Fruit fly (Drosophila melanogaster) whole organism, embryonic: ENCODE measurements around the gene UbcE2H.

Experiments used
- Asciz ChIP-seq: fragments of 200-800 bp; sonication (Bioruptor generic); optimal IDR thresholded peaks from 2 replicates; lab custom pipeline; 2017; ENCODE audit warnings: missing biosample characterization, mild to moderate bottlenecking, missing genetic modification characterization, missing genetic modification reagents
- Blimp-1 ChIP-seq: fragments of 200-800 bp; sonication (Bioruptor generic); optimal IDR thresholded peaks from 3 replicates; lab custom pipeline; 2018; ENCODE audit warnings: missing biosample characterization, missing genetic modification characterization, mild to moderate bottlenecking, moderate library complexity, missing genetic modification reagents
- CG10321 ChIP-seq: fragments of 200-800 bp; sonication (Bioruptor generic); IDR thresholded peaks from 2 replicates; pipeline ENCODE4 v1.3.6; 2022; ENCODE audit warnings: missing biosample characterization, missing genetic modification characterization
- CG11085 ChIP-seq: fragments of 200-800 bp; sonication (Bioruptor generic); IDR thresholded peaks from 2 replicates; pipeline ENCODE4 v1.3.6; 2022; ENCODE audit warnings: missing biosample characterization, missing genetic modification characterization
- CG11696 ChIP-seq: fragments of 200-800 bp; sonication (Bioruptor generic); IDR thresholded peaks from 2 replicates; pipeline ENCODE4 v1.3.6; 2022; ENCODE audit warnings: missing biosample characterization, missing genetic modification characterization
- CG12236 ChIP-seq: fragments of 200-800 bp; sonication (Bioruptor generic); optimal IDR thresholded peaks from 2 replicates; lab custom pipeline; 2016; ENCODE audit warnings: missing biosample characterization, missing genetic modification characterization
- CG14014 ChIP-seq: fragments of 200-800 bp; sonication (Bioruptor generic); IDR thresholded peaks from 2 replicates; pipeline ENCODE4 v1.3.6; 2022; ENCODE audit warnings: missing biosample characterization, missing genetic modification characterization
- CG14860 ChIP-seq: fragments of 200-800 bp; sonication (Bioruptor generic); IDR thresholded peaks from 3 replicates; pipeline ENCODE4 v1.3.6; 2022; ENCODE audit warnings: missing biosample characterization, missing genetic modification characterization; ENCODE audit not compliant: partially characterized antibody
- CG17912 ChIP-seq: fragments of 200-800 bp; sonication (Bioruptor generic); optimal IDR thresholded peaks from 2 replicates; lab custom pipeline; 2018; ENCODE audit warnings: missing biosample characterization, mild to moderate bottlenecking, missing genetic modification characterization
- CG1792 ChIP-seq: fragments of 200-800 bp; sonication (Bioruptor generic); optimal IDR thresholded peaks from 2 replicates; lab custom pipeline; 2016; ENCODE audit warnings: missing biosample characterization, missing genetic modification characterization
- CG18262 ChIP-seq: fragments of 200-800 bp; optimal IDR thresholded peaks from 3 replicates; lab custom pipeline; 2019; ENCODE audit warnings: missing biosample characterization, mild to moderate bottlenecking, missing genetic modification characterization, moderate library complexity
- CG1832 ChIP-seq: fragments of 200-800 bp; sonication (Bioruptor generic); optimal IDR thresholded peaks from 2 replicates; lab custom pipeline; 2017; ENCODE audit warnings: missing biosample characterization, mild to moderate bottlenecking, missing genetic modification characterization, inconsistent platforms
- CG2116 ChIP-seq: fragments of 200-800 bp; sonication (Bioruptor generic); optimal IDR thresholded peaks from 3 replicates; lab custom pipeline; 2018; ENCODE audit warnings: missing biosample characterization, mild to moderate bottlenecking, missing genetic modification characterization
- CG30403 ChIP-seq: fragments of 200-800 bp; sonication (Bioruptor generic); optimal IDR thresholded peaks from 3 replicates; lab custom pipeline; 2016; ENCODE audit warnings: missing biosample characterization, missing genetic modification characterization
- CG31365 ChIP-seq: fragments of 200-800 bp; sonication (Bioruptor generic); optimal IDR thresholded peaks from 2 replicates; lab custom pipeline; 2018; ENCODE audit warnings: missing biosample characterization, mild to moderate bottlenecking, missing genetic modification characterization
- CG3407 ChIP-seq: fragments of 200-800 bp; sonication (Bioruptor generic); optimal IDR thresholded peaks from 2 replicates; lab custom pipeline; 2018; ENCODE audit warnings: missing biosample characterization, mild to moderate bottlenecking, missing genetic modification characterization
- CG3995 ChIP-seq: fragments of 200-800 bp; sonication (Bioruptor generic); optimal IDR thresholded peaks from 3 replicates; lab custom pipeline; 2016; ENCODE audit warnings: missing biosample characterization, missing genetic modification characterization
- CG5953 ChIP-seq: fragments of 200-800 bp; sonication (Bioruptor generic); IDR thresholded peaks from 2 replicates; pipeline ENCODE4 v1.3.6; 2022; ENCODE audit warnings: missing biosample characterization, missing genetic modification characterization
- CG6854 ChIP-seq: fragments of 200-800 bp; sonication (Bioruptor generic); optimal IDR thresholded peaks from 3 replicates; lab custom pipeline; 2017; ENCODE audit warnings: missing biosample characterization, mild to moderate bottlenecking, missing genetic modification characterization
- CG7556 ChIP-seq: fragments of 200-800 bp; sonication (Bioruptor generic); optimal IDR thresholded peaks from 2 replicates; lab custom pipeline; 2017; ENCODE audit warnings: missing biosample characterization, mild to moderate bottlenecking, missing genetic modification characterization
- CG7928 ChIP-seq: fragments of 200-800 bp; sonication (Bioruptor generic); optimal IDR thresholded peaks from 2 replicates; lab custom pipeline; 2017; ENCODE audit warnings: missing biosample characterization, mild to moderate bottlenecking, missing genetic modification characterization
- CG8089 ChIP-seq: fragments of 200-800 bp; sonication (Bioruptor generic); optimal IDR thresholded peaks from 3 replicates; lab custom pipeline; 2016; ENCODE audit warnings: missing biosample characterization, missing genetic modification characterization
- CG8281 ChIP-seq: fragments of 200-800 bp; sonication (Bioruptor generic); optimal IDR thresholded peaks from 2 replicates; lab custom pipeline; 2018; ENCODE audit warnings: missing biosample characterization, mild to moderate bottlenecking, missing genetic modification characterization, moderate library complexity
- CG9932 ChIP-seq: fragments of 200-800 bp; sonication (Bioruptor generic); IDR thresholded peaks from 2 replicates; pipeline ENCODE4 v1.3.6; 2022; ENCODE audit warnings: missing biosample characterization, missing genetic modification characterization
- Camta ChIP-seq: fragments of 200-800 bp; sonication (Bioruptor generic); optimal IDR thresholded peaks from 2 replicates; lab custom pipeline; 2016; ENCODE audit warnings: missing biosample characterization, missing genetic modification characterization
- D19B ChIP-seq: fragments of 200-800 bp; sonication (Bioruptor generic); optimal IDR thresholded peaks from 2 replicates; lab custom pipeline; 2017; ENCODE audit warnings: missing biosample characterization, mild to moderate bottlenecking, missing genetic modification characterization
- Deaf1 ChIP-seq: fragments of 200-800 bp; optimal IDR thresholded peaks from 3 replicates; lab custom pipeline; 2019; ENCODE audit warnings: missing biosample characterization, mild to moderate bottlenecking, missing genetic modification characterization, moderate library complexity
- Dek ChIP-seq: fragments of 200-800 bp; sonication (Bioruptor generic); optimal IDR thresholded peaks from 3 replicates; lab custom pipeline; 2019; ENCODE audit warnings: missing biosample characterization, mild to moderate bottlenecking, missing genetic modification characterization, moderate library complexity
- Eip74EF ChIP-seq, 2 experiments: fragments of 200-800 bp in 1 of 2; fragments of >200 bp in 1 of 2; sonication (Bioruptor generic) in 1 of 2; optimal IDR thresholded peaks; 2 replicates each; lab custom pipeline; 2017 to 2019; ENCODE audit warnings: missing biosample characterization in 2 of 2, missing genetic modification characterization in 2 of 2, mild to moderate bottlenecking in 1 of 2, moderate library complexity in 1 of 2
- Ets97D ChIP-seq: fragments of 200-800 bp; sonication (Bioruptor generic); optimal IDR thresholded peaks from 3 replicates; lab custom pipeline; 2016; ENCODE audit warnings: missing biosample characterization, missing genetic modification characterization
- HHEX ChIP-seq: fragments of 200-800 bp; sonication (Bioruptor generic); optimal IDR thresholded peaks from 3 replicates; lab custom pipeline; 2017; ENCODE audit warnings: missing biosample characterization, mild to moderate bottlenecking, missing genetic modification characterization, missing genetic modification reagents
- Hand ChIP-seq: fragments of 200-800 bp; sonication (Bioruptor generic); optimal IDR thresholded peaks from 2 replicates; lab custom pipeline; 2017; ENCODE audit warnings: mild to moderate bottlenecking, missing biosample characterization, missing genetic modification reagents, missing genetic modification characterization
- Mrtf ChIP-seq: fragments of 200-800 bp; sonication (Bioruptor generic); IDR thresholded peaks from 3 replicates; pipeline ENCODE4 v1.3.6; 2022; ENCODE audit warnings: missing biosample characterization, missing genetic modification characterization
- Rx ChIP-seq: fragments of 200-800 bp; sonication (Bioruptor generic); IDR thresholded peaks from 2 replicates; pipeline ENCODE4 v1.3.6; 2022; ENCODE audit warnings: missing biosample characterization, missing genetic modification characterization
- crp ChIP-seq, 2 experiments: fragments of 200-800 bp; sonication (Bioruptor generic); optimal IDR thresholded peaks; 2 replicates in 1 of 2; 3 replicates in 1 of 2; lab custom pipeline; 2017; ENCODE audit warnings: missing biosample characterization in 2 of 2, missing genetic modification characterization in 2 of 2, mild to moderate bottlenecking in 1 of 2, moderate library complexity in 1 of 2
- grau ChIP-seq: fragments of 200-800 bp; optimal IDR thresholded peaks from 3 replicates; lab custom pipeline; 2019; ENCODE audit warnings: missing biosample characterization, mild to moderate bottlenecking, missing genetic modification characterization, moderate library complexity
- hkb ChIP-seq, 2 experiments: fragments of 200-800 bp in 1 of 2; fragments of >200 bp in 1 of 2; sonication (Bioruptor generic) in 1 of 2; IDR thresholded peaks in 1 of 2; optimal IDR thresholded peaks in 1 of 2; 2 replicates each; pipeline versions ENCODE4 v1.3.6 to Lab custom; 2017 to 2022; ENCODE audit warnings: missing biosample characterization in 1 of 2, missing genetic modification characterization in 1 of 2
- kay ChIP-seq: fragments of 200-800 bp; sonication (Bioruptor generic); optimal IDR thresholded peaks from 2 replicates; lab custom pipeline; 2016; ENCODE audit warnings: missing biosample characterization, missing genetic modification characterization
- lola ChIP-seq, 3 experiments: fragments of >200 bp in 2 of 3; fragments of 200-800 bp in 1 of 3; sonication (Bioruptor generic) in 1 of 3; optimal IDR thresholded peaks; 2 replicates each; lab custom pipeline; 2017 to 2019; ENCODE audit warnings: missing biosample characterization in 3 of 3, missing genetic modification characterization in 3 of 3, mild to moderate bottlenecking in 1 of 3, moderate library complexity in 1 of 3
- nmo ChIP-seq: fragments of 200-800 bp; sonication (Bioruptor generic); optimal IDR thresholded peaks from 2 replicates; lab custom pipeline; 2018; ENCODE audit warnings: missing biosample characterization, mild to moderate bottlenecking, missing genetic modification characterization, moderate library complexity
- nom ChIP-seq: fragments of 200-800 bp; sonication (Bioruptor generic); optimal IDR thresholded peaks from 2 replicates; lab custom pipeline; 2017; ENCODE audit warnings: missing biosample characterization, missing genetic modification characterization, mild to moderate bottlenecking, moderate library complexity, missing genetic modification reagents
- odd ChIP-seq: fragments of 200-800 bp; sonication (Bioruptor generic); optimal IDR thresholded peaks from 2 replicates; lab custom pipeline; 2017; ENCODE audit warnings: missing biosample characterization, mild to moderate bottlenecking, missing genetic modification characterization
- pb ChIP-seq: fragments of 200-800 bp; sonication (Bioruptor generic); optimal IDR thresholded peaks from 3 replicates; lab custom pipeline; 2016; ENCODE audit warnings: missing biosample characterization, missing genetic modification characterization
- row ChIP-seq: fragments of 200-800 bp; sonication (Bioruptor generic); IDR thresholded peaks from 3 replicates; pipeline ENCODE4 v1.3.6; 2022; ENCODE audit warnings: missing biosample characterization, missing genetic modification characterization
- seq ChIP-seq: fragments of 200-800 bp; sonication (Bioruptor generic); IDR thresholded peaks from 2 replicates; pipeline ENCODE4 v1.3.6; 2022; ENCODE audit warnings: missing biosample characterization, missing genetic modification characterization
- tgo ChIP-seq: fragments of 200-800 bp; sonication (Bioruptor generic); IDR thresholded peaks from 3 replicates; pipeline ENCODE4 v1.3.6; 2022; ENCODE audit warnings: missing biosample characterization, missing genetic modification characterization
- trem ChIP-seq: fragments of 200-800 bp; optimal IDR thresholded peaks from 3 replicates; lab custom pipeline; 2019; ENCODE audit warnings: missing biosample characterization, mild to moderate bottlenecking, missing genetic modification characterization, moderate library complexity
- tx ChIP-seq: fragments of 200-800 bp; sonication (Bioruptor generic); optimal IDR thresholded peaks from 2 replicates; lab custom pipeline; 2016; ENCODE audit warnings: missing biosample characterization, missing genetic modification characterization
- zfh1 ChIP-seq: fragments of 200-800 bp; sonication (Bioruptor generic); IDR thresholded peaks from 3 replicates; pipeline ENCODE4 v1.3.6; 2022; ENCODE audit warnings: missing biosample characterization, missing genetic modification characterization
- zfh2 ChIP-seq: fragments of 200-800 bp; sonication (Bioruptor generic); optimal IDR thresholded peaks from 2 replicates; lab custom pipeline; 2016; ENCODE audit warnings: missing biosample characterization, missing genetic modification characterization

UbcE2H gene

dm6 chrX:8057837-8058445 is 35.9 kb downstream of the UbcE2H start (continued):
- TF ChIP-seq CG30403 (GFP tag; lab: Kevin White, UChicago), result no peak
- TF ChIP-seq crp (GFP tag; optimal IDR thresholded peaks at IDR 0.05; lab: Kevin White, UChicago), result no peak
- no peak for TF ChIP-seq Hand (GFP tag; lab: Kevin White, UChicago)
- no peak for TF ChIP-seq Camta (GFP tag; lab: Kevin White, UChicago)
- peak; percentile 6 for TF ChIP-seq Dek (tag; lab: Kevin White, UChicago)
- peak; percentile 46 for TF ChIP-seq CG1832 (GFP tag; lab: Kevin White, UChicago)
- no peak for TF ChIP-seq hkb (optimal IDR thresholded peaks at IDR 0.05; lab: Kevin White, UChicago)
- TF ChIP-seq hkb (GFP tag; IDR thresholded peaks at IDR 0.05; lab: Robert Waterston, UW), result no peak
- TF ChIP-seq tgo (GFP tag; lab: Robert Waterston, UW), result no peak
- no peak for TF ChIP-seq CG11085 (GFP tag; lab: Robert Waterston, UW)
- TF ChIP-seq Blimp-1, result peak; percentile 15
- peak; percentile 19 for TF ChIP-seq CG18262
- no peak for TF ChIP-seq Asciz
- no peak for TF ChIP-seq CG5953 (GFP tag; lab: Robert Waterston, UW)
- no peak for TF ChIP-seq Rx (GFP tag; lab: Robert Waterston, UW)
- no peak for TF ChIP-seq Eip74EF (GFP tag; optimal IDR thresholded peaks at IDR 0.05; lab: Kevin White, UChicago)
- no peak for TF ChIP-seq Ets97D (GFP tag; lab: Kevin White, UChicago)
- TF ChIP-seq HHEX (GFP tag; lab: Kevin White, UChicago), result peak; percentile 23
- no peak for TF ChIP-seq zfh2
- TF ChIP-seq nom (GFP tag; lab: Kevin White, UChicago), result peak; percentile 84
- TF ChIP-seq CG3995, result no peak
- no peak for TF ChIP-seq CG12236
- no peak for TF ChIP-seq seq (GFP tag; lab: Robert Waterston, UW)
- TF ChIP-seq Deaf1 (tag; lab: Kevin White, UChicago), result no peak
- TF ChIP-seq trem (tag; lab: Kevin White, UChicago), result no peak
- TF ChIP-seq CG8281 (tag; lab: Kevin White, UChicago), result no peak
- no peak for TF ChIP-seq CG11696 (GFP tag; lab: Robert Waterston, UW)
- TF ChIP-seq lola (GFP tag; optimal IDR thresholded peaks at IDR 0.05; lab: Kevin White, UChicago), result peak in 1 of 3 experiments; percentile 13
- TF ChIP-seq grau (tag; lab: Kevin White, UChicago), result no peak
- no peak for TF ChIP-seq pb (GFP tag; lab: Kevin White, UChicago)
- TF ChIP-seq CG1792, result no peak

dm6 chrX:8057299-8057730 is 36.5 kb downstream of the UbcE2H start:
- TF ChIP-seq row (GFP tag; lab: Robert Waterston, UW) (peak; percentile 78; the same call in 2 of the 3 replicates), Mrtf (no peak), CG7556 (GFP tag; lab: Kevin White, UChicago) (peak; percentile 85), CG3407 (GFP tag; lab: Kevin White, UChicago) (peak; percentile 55), CG6854 (GFP tag; lab: Kevin White, UChicago) (no peak), tx (GFP tag; lab: Kevin White, UChicago) (peak; percentile 66), kay (GFP tag; lab: Kevin White, UChicago) (peak; percentile 51), CG31365 (no peak), CG10321 (GFP tag; lab: Robert Waterston, UW) (no peak), CG17912 (GFP tag; lab: Kevin White, UChicago) (no peak), CG9932 (GFP tag; lab: Robert Waterston, UW) (peak; percentile 64), odd (GFP tag; lab: Kevin White, UChicago) (peak; percentile 60), Ets97D (GFP tag; lab: Kevin White, UChicago) (peak; percentile 15), CG7928 (no peak), nmo (GFP tag; lab: Kevin White, UChicago) (peak; percentile 82), CG8089 (GFP tag; lab: Kevin White, UChicago) (peak; percentile 68), zfh1 (0 out of 3 replicates have a peak, but pooled peaks have one; percentile 9), CG2116 (GFP tag; lab: Kevin White, UChicago) (peak; percentile 34), CG14860 (no peak), CG14014 (GFP tag; lab: Robert Waterston, UW) (peak; percentile 44; the same call in 1 of the 2 replicates), D19B (GFP tag; lab: Kevin White, UChicago) (peak; percentile 69)
